Fruit fly (Drosophila melanogaster): ENCODE measurements around the gene Tengl2.

Tengl2 gene

dm6 chr2L:2193357-2193780 is 45.8 kb downstream of the Tengl2 start (continued):
- peak; percentile 59 for TF ChIP-seq zf30C (GFP tag; optimal IDR thresholded peaks at IDR 0.05)
- peak; percentile 79 for TF ChIP-seq pzg (GFP tag; optimal IDR thresholded peaks at IDR 0.05)
- TF ChIP-seq CG8388 (GFP tag; optimal IDR thresholded peaks at IDR 0.05), result peak; percentile 33
- peak; percentile 44 for TF ChIP-seq NfI (GFP tag; optimal IDR thresholded peaks at IDR 0.05)
- peak; percentile 82 for TF ChIP-seq sug (tag; optimal IDR thresholded peaks at IDR 0.05)
- TF ChIP-seq YL-1 (GFP tag; optimal IDR thresholded peaks at IDR 0.05), result peak; percentile 63
- no peak for TF ChIP-seq HLH3B (GFP tag; IDR thresholded peaks at IDR 0.05)
- peak; percentile 65 for TF ChIP-seq CG15601 (tag; optimal IDR thresholded peaks at IDR 0.05)
- peak; percentile 37 for TF ChIP-seq ems (GFP tag; optimal IDR thresholded peaks at IDR 0.05)
- peak; percentile 83 for TF ChIP-seq Deaf1 (tag; optimal IDR thresholded peaks at IDR 0.05)
- TF ChIP-seq CG17359 (tag; optimal IDR thresholded peaks at IDR 0.05), result peak; percentile 14
- TF ChIP-seq CrebB (tag; optimal IDR thresholded peaks at IDR 0.05), result peak; percentile 81
- peak; percentile 17 for TF ChIP-seq CG31388 (GFP tag; optimal IDR thresholded peaks at IDR 0.05)
- TF ChIP-seq CG3281 (GFP tag; optimal IDR thresholded peaks at IDR 0.05), result peak; percentile 25
- no peak for TF ChIP-seq chinmo (GFP tag; IDR thresholded peaks at IDR 0.05; ENCODE audit: partially characterized antibody)
- TF ChIP-seq Bdp1 (GFP tag; optimal IDR thresholded peaks at IDR 0.05), result peak; percentile 4
- peak; percentile 59 for TF ChIP-seq gro (GFP tag; optimal IDR thresholded peaks at IDR 0.05)
- TF ChIP-seq MESR4 (GFP tag; optimal IDR thresholded peaks at IDR 0.05), result peak; percentile 6
- TF ChIP-seq lilli (GFP tag; optimal IDR thresholded peaks at IDR 0.05), result peak; percentile 26
- peak; percentile 11 for TF ChIP-seq CG9817 (tag; optimal IDR thresholded peaks at IDR 0.05)
- peak; percentile 34 for TF ChIP-seq NK7.1 (GFP tag; optimal IDR thresholded peaks at IDR 0.05)
- TF ChIP-seq fd3F (GFP tag; optimal IDR thresholded peaks at IDR 0.05), result no peak
- peak; percentile 26 for TF ChIP-seq pho (GFP tag; optimal IDR thresholded peaks at IDR 0.05)
- no peak for TF ChIP-seq CG17802 (tag; optimal IDR thresholded peaks at IDR 0.05)
- TF ChIP-seq ftz-f1 (GFP tag; optimal IDR thresholded peaks at IDR 0.05), result peak; percentile 95
- TF ChIP-seq grau (tag; optimal IDR thresholded peaks at IDR 0.05), result peak; percentile 47
- peak; percentile 10 for TF ChIP-seq CG8359 (GFP tag; optimal IDR thresholded peaks at IDR 0.05; ENCODE audit: borderline replicate concordance)
- peak; percentile 57 for TF ChIP-seq cwo (GFP tag; optimal IDR thresholded peaks at IDR 0.05)
- peak; percentile 75 for TF ChIP-seq CG13624 (GFP tag; optimal IDR thresholded peaks at IDR 0.05)
- TF ChIP-seq CG11504 (tag; optimal IDR thresholded peaks at IDR 0.05), result peak; percentile 35
- TF ChIP-seq Hand (GFP tag; optimal IDR thresholded peaks at IDR 0.05), result no peak
- TF ChIP-seq MTF-1 (GFP tag; optimal IDR thresholded peaks at IDR 0.05; ENCODE audit: borderline replicate concordance), result peak; percentile 55
- no peak for TF ChIP-seq psq (GFP tag; optimal IDR thresholded peaks at IDR 0.05)
- no peak for TF ChIP-seq CG10321 (GFP tag; IDR thresholded peaks at IDR 0.05)
- TF ChIP-seq scrt (GFP tag; optimal IDR thresholded peaks at IDR 0.05), result peak; percentile 37
- peak; percentile 44 for TF ChIP-seq CTCF (GFP tag; optimal IDR thresholded peaks at IDR 0.05)
- peak; percentile 89 for TF ChIP-seq CG12155 (GFP tag; optimal IDR thresholded peaks at IDR 0.05)
- TF ChIP-seq yki (optimal IDR thresholded peaks at IDR 0.05), result no peak
- TF ChIP-seq pfk (GFP tag; optimal IDR thresholded peaks at IDR 0.05), result peak; percentile 40
- no peak for TF ChIP-seq Gsc (GFP tag; IDR thresholded peaks at IDR 0.05)
- peak; percentile 9 for TF ChIP-seq exex (tag; optimal IDR thresholded peaks at IDR 0.05)
- peak; percentile 26 for TF ChIP-seq CG18262 (tag; optimal IDR thresholded peaks at IDR 0.05)
- TF ChIP-seq Nf-YC (tag; optimal IDR thresholded peaks at IDR 0.05), result peak; percentile 91
- TF ChIP-seq Med (GFP tag), result peak; percentile 88
- peak; percentile 18 for TF ChIP-seq Antp (GFP tag; optimal IDR thresholded peaks at IDR 0.05)
- peak; percentile 86 for TF ChIP-seq sqz (GFP tag; optimal IDR thresholded peaks at IDR 0.05)
- no peak for TF ChIP-seq gt (GFP tag; IDR thresholded peaks at IDR 0.05)
- TF ChIP-seq Jarid2 (GFP tag; optimal IDR thresholded peaks at IDR 0.05), result peak; percentile 3
- peak; percentile 28 for TF ChIP-seq CG1233 (GFP tag; optimal IDR thresholded peaks at IDR 0.05)
- TF ChIP-seq CG4730 (GFP tag; IDR thresholded peaks at IDR 0.05), result no peak
- no peak for TF ChIP-seq ac (GFP tag; optimal IDR thresholded peaks at IDR 0.05)
